Fruit fly (Drosophila melanogaster): Measurements from ENCODE around the gene CG31525.

DNA sequence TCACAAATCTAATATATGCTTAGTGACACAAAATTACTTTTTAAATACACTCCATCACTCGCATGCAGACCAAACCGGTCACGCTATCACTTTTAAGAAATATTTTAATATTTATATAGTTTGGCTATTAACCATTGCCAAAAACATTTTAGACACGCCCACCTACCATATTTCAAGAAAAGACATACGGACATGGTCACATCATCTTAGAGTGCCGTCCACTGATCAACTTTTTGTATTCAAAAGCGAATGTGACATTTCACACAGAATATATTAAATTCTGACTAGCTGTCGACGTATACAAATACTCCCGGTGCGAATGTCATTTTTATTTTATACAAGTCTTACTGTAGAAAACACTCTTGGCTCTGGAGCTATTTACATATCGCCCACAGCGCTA is 10.7 kb upstream of the CG31525 start, which contains the start of gene CG31528:
- TF ChIP-seq vri (GFP tag; optimal IDR thresholded peaks at IDR 0.05): no peak
- no peak for TF ChIP-seq fd85E (GFP tag; optimal IDR thresholded peaks at IDR 0.05)
- TF ChIP-seq topi (GFP tag; optimal IDR thresholded peaks at IDR 0.05): no peak
- no peak for TF ChIP-seq Gug (GFP tag; IDR thresholded peaks at IDR 0.05)
- TF ChIP-seq Hr39 (GFP tag; optimal IDR thresholded peaks at IDR 0.05): no peak
- no peak for TF ChIP-seq Hr38 (GFP tag; optimal IDR thresholded peaks at IDR 0.05)
- TF ChIP-seq Eip75B (GFP tag; optimal IDR thresholded peaks at IDR 0.05): no peak
- no peak for TF ChIP-seq CG16779 (tag; optimal IDR thresholded peaks at IDR 0.05)
- TF ChIP-seq CG15336 (GFP tag; IDR thresholded peaks at IDR 0.05): no peak
- no peak for TF ChIP-seq Blimp-1 (GFP tag; optimal IDR thresholded peaks at IDR 0.05)

Measured in whole organism, prepupa.